Fruit fly (Drosophila melanogaster) whole organism, embryonic: Measurements from ENCODE around the gene Syx13.
A peak's percentile ranks its signal among the peaks of the same experiment; 100 is the strongest.

Experiments
- CG10431 ChIP-seq: fragments of 200-800 bp; sonication (Bioruptor generic); optimal IDR thresholded peaks from 3 replicates; lab custom pipeline; 2018; ENCODE audit warnings: missing biosample characterization, mild to moderate bottlenecking, missing genetic modification characterization
- CG10543 ChIP-seq: fragments of 200-800 bp; sonication (Bioruptor generic); optimal IDR thresholded peaks from 3 replicates; lab custom pipeline; 2017; ENCODE audit warnings: missing biosample characterization, mild to moderate bottlenecking, missing genetic modification characterization, moderate library complexity
- CG10979 ChIP-seq: fragments of 200-800 bp; sonication (Bioruptor generic); optimal IDR thresholded peaks from 2 replicates; lab custom pipeline; 2018; ENCODE audit warnings: missing biosample characterization, mild to moderate bottlenecking, missing genetic modification characterization, moderate library complexity
- CG11085 ChIP-seq: fragments of 200-800 bp; sonication (Bioruptor generic); IDR thresholded peaks from 2 replicates; pipeline ENCODE4 v1.3.6; 2022; ENCODE audit warnings: missing biosample characterization, missing genetic modification characterization
- CG12299 ChIP-seq: fragments of 200-800 bp; sonication (Bioruptor generic); optimal IDR thresholded peaks from 2 replicates; lab custom pipeline; 2018; ENCODE audit warnings: missing biosample characterization, mild to moderate bottlenecking, missing genetic modification characterization
- CG1233 ChIP-seq: fragments of 200-800 bp; sonication (Bioruptor generic); optimal IDR thresholded peaks from 4 replicates; lab custom pipeline; 2018; ENCODE audit warnings: missing biosample characterization, mild to moderate bottlenecking, missing genetic modification characterization
- CG12942 ChIP-seq: fragments of 200-800 bp; sonication (Bioruptor generic); optimal IDR thresholded peaks from 3 replicates; lab custom pipeline; 2016; ENCODE audit warnings: missing biosample characterization, missing genetic modification characterization
- CG13296 ChIP-seq: fragments of 200-800 bp; sonication (Bioruptor generic); optimal IDR thresholded peaks from 3 replicates; lab custom pipeline; 2018; ENCODE audit warnings: missing biosample characterization, mild to moderate bottlenecking, missing genetic modification characterization
- CG15011 ChIP-seq: fragments of 200-800 bp; sonication (Bioruptor generic); optimal IDR thresholded peaks from 3 replicates; lab custom pipeline; 2018; ENCODE audit warnings: missing biosample characterization, mild to moderate bottlenecking, missing genetic modification characterization
- CG15073 ChIP-seq: fragments of 200-800 bp; sonication (Bioruptor generic); optimal IDR thresholded peaks from 2 replicates; lab custom pipeline; 2016; ENCODE audit warnings: missing biosample characterization, missing genetic modification characterization
- CG1602 ChIP-seq: fragments of 200-800 bp; sonication (Bioruptor generic); optimal IDR thresholded peaks from 3 replicates; lab custom pipeline; 2016; ENCODE audit warnings: missing biosample characterization, missing genetic modification characterization
- CG16815 ChIP-seq: fragments of 200-800 bp; sonication (Bioruptor generic); optimal IDR thresholded peaks from 3 replicates; lab custom pipeline; 2017; ENCODE audit warnings: missing biosample characterization, mild to moderate bottlenecking, missing genetic modification characterization
- CG17568 ChIP-seq: fragments of 200-800 bp; sonication (Bioruptor generic); optimal IDR thresholded peaks from 2 replicates; lab custom pipeline; 2018; ENCODE audit warnings: missing biosample characterization, mild to moderate bottlenecking, missing genetic modification characterization, moderate library complexity
- CG32532 ChIP-seq: fragments of 200-800 bp; sonication (Bioruptor generic); IDR thresholded peaks from 2 replicates; pipeline ENCODE4 v1.3.6; 2022; ENCODE audit warnings: missing biosample characterization, missing genetic modification characterization
- CG4730 ChIP-seq: fragments of 200-800 bp; sonication (Bioruptor generic); IDR thresholded peaks from 2 replicates; pipeline ENCODE4 v1.3.6; 2022; ENCODE audit warnings: missing biosample characterization, missing genetic modification characterization
- CG7271 ChIP-seq: fragments of 200-800 bp; sonication (Bioruptor generic); optimal IDR thresholded peaks from 2 replicates; lab custom pipeline; 2018; ENCODE audit warnings: missing biosample characterization, mild to moderate bottlenecking, missing genetic modification characterization, moderate library complexity
- CG7786 ChIP-seq: fragments of 200-800 bp; sonication (Bioruptor generic); optimal IDR thresholded peaks from 2 replicates; lab custom pipeline; 2016; ENCODE audit warnings: missing biosample characterization, missing genetic modification characterization
- CG7963 ChIP-seq: fragments of 200-800 bp; sonication (Bioruptor generic); IDR thresholded peaks from 3 replicates; pipeline ENCODE4 v1.3.6; 2022; ENCODE audit warnings: missing biosample characterization, missing genetic modification characterization; ENCODE audit not compliant: partially characterized antibody
- CG8944 ChIP-seq: fragments of 200-800 bp; sonication (Bioruptor generic); optimal IDR thresholded peaks from 3 replicates; lab custom pipeline; 2016; ENCODE audit warnings: missing biosample characterization, missing genetic modification characterization
- Ets65A ChIP-seq: fragments of 200-800 bp; sonication (Bioruptor generic); peaks from one replicate; lab custom pipeline; 2016; ENCODE audit warnings: missing biosample characterization, missing genetic modification characterization
- Fer3 ChIP-seq: fragments of 200-800 bp; sonication (Bioruptor generic); optimal IDR thresholded peaks from 2 replicates; lab custom pipeline; 2018; ENCODE audit warnings: missing biosample characterization, mild to moderate bottlenecking, missing genetic modification characterization, moderate library complexity
- H2.0 ChIP-seq: fragments of 200-800 bp; sonication (Bioruptor generic); IDR thresholded peaks from 2 replicates; pipeline ENCODE4 v1.3.6; 2022; ENCODE audit warnings: missing biosample characterization, missing genetic modification characterization
- HLH3B ChIP-seq: fragments of 200-800 bp; sonication (Bioruptor generic); IDR thresholded peaks from 2 replicates; pipeline ENCODE4 v1.3.6; 2022; ENCODE audit warnings: missing biosample characterization, missing genetic modification characterization
- Hr51 ChIP-seq, 2 experiments: fragments of 200-800 bp; sonication (Bioruptor generic); optimal IDR thresholded peaks; 2 replicates in 1 of 2; 3 replicates in 1 of 2; lab custom pipeline; 2016 to 2018; ENCODE audit warnings: missing biosample characterization in 2 of 2, missing genetic modification characterization in 2 of 2, mild to moderate bottlenecking in 1 of 2, moderate library complexity in 1 of 2
- Hsf ChIP-seq: fragments of 200-800 bp; sonication (Bioruptor generic); optimal IDR thresholded peaks from 3 replicates; lab custom pipeline; 2016; ENCODE audit warnings: missing biosample characterization, missing genetic modification characterization
- MESR4 ChIP-seq: fragments of 200-800 bp; sonication (Bioruptor generic); optimal IDR thresholded peaks from 2 replicates; lab custom pipeline; 2018; ENCODE audit warnings: missing biosample characterization, mild to moderate bottlenecking, missing genetic modification characterization, moderate library complexity
- Max ChIP-seq: fragments of 200-800 bp; sonication (Bioruptor generic); optimal IDR thresholded peaks from 2 replicates; lab custom pipeline; 2016; ENCODE audit warnings: missing biosample characterization, mild to moderate bottlenecking, missing genetic modification characterization
- NfI ChIP-seq: fragments of 200-800 bp; sonication (Bioruptor generic); optimal IDR thresholded peaks from 3 replicates; lab custom pipeline; 2018; ENCODE audit warnings: missing biosample characterization, mild to moderate bottlenecking, missing genetic modification characterization, moderate library complexity
- Sox102F ChIP-seq: fragments of 200-800 bp; sonication (Bioruptor generic); optimal IDR thresholded peaks from 2 replicates; lab custom pipeline; 2018; ENCODE audit warnings: missing biosample characterization, mild to moderate bottlenecking, missing genetic modification characterization, moderate library complexity
- TFAM ChIP-seq: fragments of 200-800 bp; sonication (Bioruptor generic); optimal IDR thresholded peaks from 2 replicates; lab custom pipeline; 2017; ENCODE audit warnings: missing biosample characterization, missing genetic modification characterization, inconsistent platforms
- Xrp1 ChIP-seq: fragments of 200-800 bp; sonication (Bioruptor generic); IDR thresholded peaks from 2 replicates; pipeline ENCODE4 v1.3.6; 2022; ENCODE audit warnings: missing biosample characterization, missing genetic modification characterization
- ase ChIP-seq: fragments of 200-800 bp; sonication (Bioruptor generic); IDR thresholded peaks from 3 replicates; pipeline ENCODE4 v1.3.6; 2022; ENCODE audit warnings: missing biosample characterization, missing genetic modification characterization
- dan ChIP-seq: fragments of 200-800 bp; sonication (Bioruptor generic); IDR thresholded peaks from 2 replicates; pipeline ENCODE4 v1.3.6; 2022; ENCODE audit warnings: missing biosample characterization, missing genetic modification characterization
- dati ChIP-seq: fragments of 200-800 bp; sonication (Bioruptor generic); IDR thresholded peaks from 2 replicates; pipeline ENCODE4 v1.3.6; 2022; ENCODE audit warnings: missing biosample characterization, missing genetic modification characterization
- exex ChIP-seq: fragments of 200-800 bp; sonication (Bioruptor generic); optimal IDR thresholded peaks from 4 replicates; lab custom pipeline; 2018; ENCODE audit warnings: missing biosample characterization, mild to moderate bottlenecking, missing genetic modification characterization, moderate library complexity
- gce ChIP-seq: fragments of 200-800 bp; sonication (Bioruptor generic); IDR thresholded peaks from 3 replicates; pipeline ENCODE4 v1.3.6; 2022; ENCODE audit warnings: missing biosample characterization, missing genetic modification characterization
- jing ChIP-seq: fragments of 200-800 bp; sonication (Bioruptor generic); optimal IDR thresholded peaks from 2 replicates; lab custom pipeline; 2018; ENCODE audit warnings: missing biosample characterization, mild to moderate bottlenecking, missing genetic modification characterization
- mirr ChIP-seq: fragments of 200-800 bp; sonication (Bioruptor generic); optimal IDR thresholded peaks from 3 replicates; lab custom pipeline; 2018; ENCODE audit warnings: missing biosample characterization, mild to moderate bottlenecking, missing genetic modification characterization
- nmo ChIP-seq: fragments of 200-800 bp; sonication (Bioruptor generic); optimal IDR thresholded peaks from 2 replicates; lab custom pipeline; 2018; ENCODE audit warnings: missing biosample characterization, mild to moderate bottlenecking, missing genetic modification characterization, moderate library complexity
- rib ChIP-seq: fragments of 200-800 bp; sonication (Bioruptor generic); IDR thresholded peaks from 2 replicates; pipeline ENCODE4 v1.3.6; 2022; ENCODE audit warnings: missing biosample characterization, missing genetic modification characterization
- row ChIP-seq: fragments of 200-800 bp; sonication (Bioruptor generic); IDR thresholded peaks from 3 replicates; pipeline ENCODE4 v1.3.6; 2022; ENCODE audit warnings: missing biosample characterization, missing genetic modification characterization
- tio ChIP-seq: fragments of 200-800 bp; sonication (Bioruptor generic); optimal IDR thresholded peaks from 2 replicates; lab custom pipeline; 2017; ENCODE audit warnings: missing biosample characterization, missing genetic modification characterization, inconsistent platforms
- tll ChIP-seq, 2 experiments: fragments of 200-800 bp in 1 of 2; fragments of >200 bp in 1 of 2; sonication (Bioruptor generic) in 1 of 2; optimal IDR thresholded peaks; 2 replicates each; lab custom pipeline; 2017 to 2019; ENCODE audit warnings: missing biosample characterization in 2 of 2, missing genetic modification characterization in 2 of 2, mild to moderate bottlenecking in 1 of 2, moderate library complexity in 1 of 2
- twi ChIP-seq: fragments of 200-800 bp; optimal IDR thresholded peaks from 2 replicates; lab custom pipeline; 2019; ENCODE audit warnings: missing biosample characterization, mild to moderate bottlenecking, missing genetic modification characterization, moderate library complexity
- unc-4 ChIP-seq: fragments of 200-800 bp; sonication (Bioruptor generic); IDR thresholded peaks from 2 replicates; pipeline ENCODE4 v1.3.6; 2022; ENCODE audit warnings: missing biosample characterization, missing genetic modification characterization; ENCODE audit not compliant: partially characterized antibody
- usp ChIP-seq: fragments of >200 bp; optimal IDR thresholded peaks from 2 replicates; lab custom pipeline; 2017; ENCODE audit warnings: missing biosample characterization, missing genetic modification characterization
- vfl ChIP-seq: fragments of 200-800 bp; sonication (Bioruptor generic); optimal IDR thresholded peaks from 2 replicates; lab custom pipeline; 2016; ENCODE audit warnings: missing biosample characterization, missing genetic modification characterization
- wek ChIP-seq: fragments of 200-800 bp; sonication (Bioruptor generic); optimal IDR thresholded peaks from 3 replicates; lab custom pipeline; 2018; ENCODE audit warnings: missing biosample characterization, mild to moderate bottlenecking, missing genetic modification characterization, moderate library complexity
- z ChIP-seq: fragments of 200-800 bp; sonication (Bioruptor generic); IDR thresholded peaks from 3 replicates; pipeline ENCODE4 v1.3.6; 2022; ENCODE audit warnings: missing biosample characterization, missing genetic modification characterization

Syx13 gene

DNA sequence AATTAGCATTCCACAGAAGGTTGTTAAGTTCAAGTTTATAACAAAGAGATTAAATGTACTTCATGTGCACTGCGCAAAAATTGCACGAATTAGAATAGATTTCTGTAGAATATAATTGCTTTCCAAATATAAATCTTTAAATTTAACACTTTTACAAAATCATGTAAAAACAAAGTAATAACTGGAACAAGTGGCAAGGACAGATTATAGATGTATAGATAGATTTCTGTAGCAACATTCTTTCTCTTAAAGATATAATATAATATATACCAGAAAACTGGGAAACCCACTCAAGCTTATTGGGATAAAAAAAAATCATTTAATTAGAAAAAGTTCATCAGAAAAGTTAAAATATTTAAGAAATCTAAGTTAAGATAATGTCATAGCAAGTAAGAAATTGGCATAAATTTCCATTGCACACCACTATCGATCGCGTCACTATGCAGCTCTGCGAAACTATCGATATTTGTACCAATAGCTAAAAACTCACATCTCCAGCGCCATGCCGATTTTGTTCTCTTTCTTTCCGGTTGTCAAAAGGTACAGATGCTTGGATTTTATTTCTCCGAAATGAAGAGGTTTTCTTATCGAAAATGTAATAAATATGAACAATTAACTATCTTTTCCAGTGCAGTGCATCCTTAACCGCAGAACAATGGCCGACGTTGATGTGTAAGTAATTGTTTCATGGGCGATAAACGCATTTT, 21.2 kb upstream of the Syx13 start, which contains the start of gene RpS12 (continued):
- peak; percentile 45 for TF ChIP-seq tio (GFP tag; lab: Kevin White, UChicago)
- peak; percentile 63 for TF ChIP-seq CG10543
- peak; percentile 50 for TF ChIP-seq CG10979 (tag; lab: Kevin White, UChicago)
- TF ChIP-seq mirr (GFP tag; lab: Kevin White, UChicago) = peak; percentile 86
- TF ChIP-seq vfl = peak; percentile 71
- peak; percentile 65 for TF ChIP-seq unc-4
- peak; percentile 23; the same call in 1 of the 2 replicates for TF ChIP-seq Xrp1 (GFP tag; lab: Robert Waterston, UW)
- peak; percentile 72 for TF ChIP-seq CG7786 (GFP tag; lab: Kevin White, UChicago)
- peak; percentile 89 for TF ChIP-seq CG17568 (GFP tag; lab: Kevin White, UChicago)
- TF ChIP-seq Hr51 (GFP tag; optimal IDR thresholded peaks at IDR 0.05; lab: Kevin White, UChicago) = peak; percentile 56 to 74
- TF ChIP-seq row (GFP tag; lab: Robert Waterston, UW) = peak; percentile 80
- TF ChIP-seq gce (GFP tag; lab: Robert Waterston, UW) = peak; percentile 84
- TF ChIP-seq CG7271 (tag; lab: Kevin White, UChicago) = peak; percentile 83
- TF ChIP-seq CG12299 = peak; percentile 60
- TF ChIP-seq TFAM (GFP tag; lab: Kevin White, UChicago) = peak; percentile 27
- TF ChIP-seq twi (tag; lab: Kevin White, UChicago) = peak; percentile 24
- peak; percentile 60 for TF ChIP-seq HLH3B
- TF ChIP-seq MESR4 = peak; percentile 99
- TF ChIP-seq CG8944 (GFP tag; lab: Kevin White, UChicago) = peak; percentile 64
- peak; percentile 84 for TF ChIP-seq Fer3
- no peak for TF ChIP-seq usp (GFP tag; lab: Kevin White, UChicago)
- peak; percentile 91 for TF ChIP-seq Max (GFP tag; lab: Kevin White, UChicago)
- no peak for TF ChIP-seq z (GFP tag; lab: Robert Waterston, UW)
- peak; percentile 79 for TF ChIP-seq ase (GFP tag; lab: Robert Waterston, UW)
- TF ChIP-seq rib (GFP tag; lab: Robert Waterston, UW) = peak; percentile 17; the same call in 1 of the 2 replicates
- peak; percentile 85 for TF ChIP-seq Hsf (GFP tag; lab: Kevin White, UChicago)
- TF ChIP-seq dan (GFP tag; lab: Robert Waterston, UW) = no peak
- peak; percentile 82 for TF ChIP-seq CG32532 (GFP tag; lab: Robert Waterston, UW)
- TF ChIP-seq CG12942 (GFP tag; lab: Kevin White, UChicago) = peak; percentile 49
- TF ChIP-seq CG1602 (GFP tag; lab: Kevin White, UChicago) = peak; percentile 66
- TF ChIP-seq Ets65A = peak; percentile 99
- peak; percentile 56 for TF ChIP-seq CG15011 (GFP tag; lab: Kevin White, UChicago)
- peak; percentile 11 for TF ChIP-seq CG16815 (GFP tag; lab: Kevin White, UChicago)
- TF ChIP-seq CG4730 (GFP tag; lab: Robert Waterston, UW) = peak; percentile 48
- TF ChIP-seq CG13296 = peak; percentile 87
- TF ChIP-seq CG7963 (GFP tag; lab: Robert Waterston, UW) = peak; percentile 51; the same call in 2 of the 3 replicates
- peak; percentile 77 for TF ChIP-seq CG1233 (GFP tag; lab: Kevin White, UChicago)
- no peak for TF ChIP-seq CG15073 (GFP tag; lab: Kevin White, UChicago)
- peak; percentile 34 for TF ChIP-seq Sox102F
- TF ChIP-seq H2.0 = peak; percentile 75
- peak; percentile 75 for TF ChIP-seq CG10431 (GFP tag; lab: Kevin White, UChicago)
- TF ChIP-seq nmo (GFP tag; lab: Kevin White, UChicago) = peak; percentile 56
- TF ChIP-seq exex (tag; lab: Kevin White, UChicago) = peak; percentile 38
- TF ChIP-seq dati = peak; percentile 20; the same call in 1 of the 2 replicates
- TF ChIP-seq CG11085 = peak; percentile 71; the same call in 1 of the 2 replicates
- TF ChIP-seq wek (GFP tag; lab: Kevin White, UChicago) = peak; percentile 88
- TF ChIP-seq NfI (GFP tag; lab: Kevin White, UChicago) = peak; percentile 91
- no peak for TF ChIP-seq tll (GFP tag; optimal IDR thresholded peaks at IDR 0.05; lab: Kevin White, UChicago)
- TF ChIP-seq jing (GFP tag; lab: Kevin White, UChicago) = peak; percentile 22
